Fruit fly (Drosophila melanogaster): ENCODE data around the gene CG3769.
A peak's percentile ranks its signal among the peaks of the same experiment; 100 is the strongest.

CG3769 gene

DNA sequence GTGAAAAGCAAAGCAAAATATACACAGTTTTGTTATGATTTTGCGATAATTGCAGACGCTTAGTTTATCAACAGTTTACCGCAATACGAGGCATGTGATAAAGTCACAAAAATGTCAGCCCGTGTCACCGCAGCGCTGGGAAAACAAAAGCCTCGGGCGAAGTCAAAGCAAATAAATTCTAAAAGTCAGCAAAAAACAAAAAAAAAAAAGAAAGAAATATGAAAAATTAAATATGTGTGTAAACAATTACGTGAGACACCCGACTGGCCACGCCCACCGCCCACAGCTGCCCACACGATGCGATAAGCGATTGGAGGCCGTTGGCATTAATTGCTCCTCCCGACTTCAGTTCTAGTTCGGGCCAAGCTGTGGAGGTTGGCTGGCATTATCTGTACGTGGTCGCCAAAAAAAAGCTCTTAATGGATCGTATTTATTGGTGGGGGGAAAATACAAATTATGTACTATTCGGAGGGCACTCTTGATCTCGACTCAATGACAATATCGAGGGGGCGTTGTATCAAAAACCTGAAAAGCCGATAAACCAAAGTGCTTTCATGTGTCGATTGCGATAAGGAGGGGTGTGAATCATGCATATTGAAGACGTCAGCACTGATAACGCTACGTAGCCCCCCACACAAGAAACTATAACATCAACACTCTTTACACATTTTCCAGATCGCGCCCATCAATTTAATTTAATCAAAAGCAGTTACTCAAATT lies 24.3 kb downstream of the CG3769 start (continued):
- no peak for TF ChIP-seq gcm (GFP tag; optimal IDR thresholded peaks at IDR 0.05)
- TF ChIP-seq Hr51 (GFP tag; optimal IDR thresholded peaks at IDR 0.05), result no peak
- TF ChIP-seq eve (GFP tag; optimal IDR thresholded peaks at IDR 0.05), result no peak
- TF ChIP-seq CG10543 (GFP tag; optimal IDR thresholded peaks at IDR 0.05), result peak; percentile 9
- no peak for TF ChIP-seq CG17912 (GFP tag; optimal IDR thresholded peaks at IDR 0.05)
- no peak for TF ChIP-seq CG10565 (GFP tag; optimal IDR thresholded peaks at IDR 0.05)
- TF ChIP-seq H15 (GFP tag; IDR thresholded peaks at IDR 0.05), result no peak
- no peak for TF ChIP-seq hkb (optimal IDR thresholded peaks at IDR 0.05)
- TF ChIP-seq hkb (GFP tag; IDR thresholded peaks at IDR 0.05), result no peak
- no peak for TF ChIP-seq CG10654 (GFP tag; optimal IDR thresholded peaks at IDR 0.05)
- no peak for TF ChIP-seq cas (GFP tag; IDR thresholded peaks at IDR 0.05)
- no peak for TF ChIP-seq Drgx (GFP tag; IDR thresholded peaks at IDR 0.05)
- TF ChIP-seq Atf3 (GFP tag; optimal IDR thresholded peaks at IDR 0.05), result no peak
- no peak for TF ChIP-seq cad (GFP tag; optimal IDR thresholded peaks at IDR 0.05)
- no peak for TF ChIP-seq CG17359 (tag; optimal IDR thresholded peaks at IDR 0.05)
- no peak for TF ChIP-seq CG4360 (GFP tag; IDR thresholded peaks at IDR 0.05)
- no peak for TF ChIP-seq CG5953 (GFP tag; IDR thresholded peaks at IDR 0.05)
- no peak for TF ChIP-seq br (optimal IDR thresholded peaks at IDR 0.05)
- TF ChIP-seq Awh (GFP tag; IDR thresholded peaks at IDR 0.05), result no peak
- no peak for TF ChIP-seq CG18262 (tag; optimal IDR thresholded peaks at IDR 0.05)
- TF ChIP-seq CG2199 (GFP tag; IDR thresholded peaks at IDR 0.05), result no peak
- TF ChIP-seq mld (GFP tag; IDR thresholded peaks at IDR 0.05; ENCODE audit: partially characterized antibody), result 0 out of 3 replicates have a peak, but pooled peaks have one; percentile 35
- TF ChIP-seq grau (tag; optimal IDR thresholded peaks at IDR 0.05), result no peak
- peak; percentile 57 for TF ChIP-seq lab (GFP tag; optimal IDR thresholded peaks at IDR 0.05)
- no peak for TF ChIP-seq CG31388 (GFP tag; optimal IDR thresholded peaks at IDR 0.05)
- TF ChIP-seq CG34224 (GFP tag; IDR thresholded peaks at IDR 0.05; ENCODE audit: partially characterized antibody), result 0 out of 3 replicates have a peak, but pooled peaks have one; percentile 10
- no peak for TF ChIP-seq CG12155 (GFP tag; optimal IDR thresholded peaks at IDR 0.05)
- TF ChIP-seq scrt (GFP tag; optimal IDR thresholded peaks at IDR 0.05), result no peak
- no peak for TF ChIP-seq otp (GFP tag; IDR thresholded peaks at IDR 0.05)
- no peak for TF ChIP-seq CG15269 (tag; optimal IDR thresholded peaks at IDR 0.05)
- no peak for TF ChIP-seq Hr39 (optimal IDR thresholded peaks at IDR 0.05)
- TF ChIP-seq CG32772 (GFP tag; IDR thresholded peaks at IDR 0.05), result no peak
- peak; percentile 44 for TF ChIP-seq Med (GFP tag)
- no peak for TF ChIP-seq Dbx (GFP tag; IDR thresholded peaks at IDR 0.05)
- no peak for TF ChIP-seq phol (tag; optimal IDR thresholded peaks at IDR 0.05)
- TF ChIP-seq sob (GFP tag; IDR thresholded peaks at IDR 0.05), result peak; percentile 23; the same call in 1 of the 2 replicates
- TF ChIP-seq mirr (GFP tag; optimal IDR thresholded peaks at IDR 0.05), result peak; percentile 28
- TF ChIP-seq lbe (GFP tag; optimal IDR thresholded peaks at IDR 0.05), result no peak
- no peak for TF ChIP-seq Hey (tag; optimal IDR thresholded peaks at IDR 0.05)
- no peak for TF ChIP-seq Elba2 (GFP tag; optimal IDR thresholded peaks at IDR 0.05)
- TF ChIP-seq vnd (GFP tag; IDR thresholded peaks at IDR 0.05; ENCODE audit: partially characterized antibody), result no peak
- TF ChIP-seq D19A (tag; optimal IDR thresholded peaks at IDR 0.05), result no peak
- no peak for TF ChIP-seq sisA (GFP tag; IDR thresholded peaks at IDR 0.05)
- TF ChIP-seq nerfin-1 (tag; optimal IDR thresholded peaks at IDR 0.05), result no peak
- TF ChIP-seq exex (tag; optimal IDR thresholded peaks at IDR 0.05), result peak; percentile 61
- TF ChIP-seq HmgZ (tag; optimal IDR thresholded peaks at IDR 0.05), result no peak
- TF ChIP-seq sqz (GFP tag; optimal IDR thresholded peaks at IDR 0.05), result no peak
- TF ChIP-seq CG11695 (GFP tag; IDR thresholded peaks at IDR 0.05), result no peak
- TF ChIP-seq CG9437 (GFP tag; optimal IDR thresholded peaks at IDR 0.05), result no peak
- no peak for TF ChIP-seq fru (optimal IDR thresholded peaks at IDR 0.05)
- no peak for TF ChIP-seq CG4404 (GFP tag; IDR thresholded peaks at IDR 0.05)
- no peak for TF ChIP-seq ssp (GFP tag; IDR thresholded peaks at IDR 0.05)
